Fruit fly (Drosophila melanogaster) whole organism, prepupa: ENCODE results near the gene Pdp1.

Experiments used
- Blimp-1 ChIP-seq: fragments of 200-800 bp; sonication (Bioruptor generic); optimal IDR thresholded peaks from 3 replicates; lab custom pipeline; 2017; ENCODE audit warnings: missing biosample characterization, missing genetic modification characterization, mild to moderate bottlenecking, moderate library complexity, missing genetic modification reagents
- CG10631 ChIP-seq: fragments of 200-800 bp; sonication (Bioruptor generic); optimal IDR thresholded peaks from 2 replicates; lab custom pipeline; 2016; ENCODE audit warnings: missing biosample characterization, missing genetic modification characterization
- CG10669 ChIP-seq: fragments of 200-800 bp; sonication (Bioruptor generic); optimal IDR thresholded peaks from 3 replicates; lab custom pipeline; 2018; ENCODE audit warnings: missing biosample characterization, mild to moderate bottlenecking, missing genetic modification characterization, moderate library complexity
- CG11294 ChIP-seq: fragments of 200-800 bp; sonication (Bioruptor generic); IDR thresholded peaks from 2 replicates; pipeline ENCODE4 v1.3.6; 2022; ENCODE audit warnings: missing biosample characterization, missing genetic modification characterization
- CG11762 ChIP-seq: fragments of 200-800 bp; sonication (Bioruptor generic); optimal IDR thresholded peaks from 3 replicates; lab custom pipeline; 2016; ENCODE audit warnings: missing biosample characterization, missing genetic modification characterization; ENCODE audit not compliant: insufficient read depth
- CG15336 ChIP-seq: fragments of 200-800 bp; sonication (Bioruptor generic); IDR thresholded peaks from 2 replicates; pipeline ENCODE4 v1.3.6; 2022; ENCODE audit warnings: missing biosample characterization, missing genetic modification characterization
- CG31627 ChIP-seq: fragments of 200-800 bp; sonication (Bioruptor generic); optimal IDR thresholded peaks from 3 replicates; lab custom pipeline; 2016; ENCODE audit warnings: missing biosample characterization, missing genetic modification characterization
- CG32006 ChIP-seq: fragments of 200-800 bp; sonication (Bioruptor generic); optimal IDR thresholded peaks from 3 replicates; lab custom pipeline; 2017; ENCODE audit warnings: missing biosample characterization, mild to moderate bottlenecking, missing genetic modification characterization
- CG34406 ChIP-seq: fragments of 200-800 bp; sonication (Bioruptor generic); optimal IDR thresholded peaks from 3 replicates; lab custom pipeline; 2016; ENCODE audit warnings: missing biosample characterization, missing genetic modification characterization
- CG3919 ChIP-seq: fragments of 200-800 bp; sonication (Bioruptor generic); optimal IDR thresholded peaks from 3 replicates; lab custom pipeline; 2016; ENCODE audit warnings: missing biosample characterization, missing genetic modification characterization
- CG4318 ChIP-seq: fragments of 200-800 bp; sonication (Bioruptor generic); optimal IDR thresholded peaks from 3 replicates; lab custom pipeline; 2017; ENCODE audit warnings: missing biosample characterization, mild to moderate bottlenecking, missing genetic modification characterization
- CG6163 ChIP-seq: fragments of 200-800 bp; sonication (Bioruptor generic); IDR thresholded peaks from 3 replicates; pipeline ENCODE4 v1.3.6; 2022; ENCODE audit warnings: missing biosample characterization, missing genetic modification characterization
- CG6276 ChIP-seq: fragments of 200-800 bp; sonication (Bioruptor generic); optimal IDR thresholded peaks from 2 replicates; lab custom pipeline; 2017; ENCODE audit warnings: missing biosample characterization, mild to moderate bottlenecking, missing genetic modification characterization
- CG6792 ChIP-seq: fragments of 200-800 bp; sonication (Bioruptor generic); optimal IDR thresholded peaks from 3 replicates; lab custom pipeline; 2016; ENCODE audit warnings: missing biosample characterization, missing genetic modification characterization
- CG6808 ChIP-seq: fragments of 200-800 bp; sonication (Bioruptor generic); optimal IDR thresholded peaks from 3 replicates; lab custom pipeline; 2017; ENCODE audit warnings: missing biosample characterization, missing genetic modification characterization, mild to moderate bottlenecking, moderate library complexity, missing genetic modification reagents
- CG6854 ChIP-seq: fragments of 200-800 bp; sonication (Bioruptor generic); optimal IDR thresholded peaks from 2 replicates; lab custom pipeline; 2017; ENCODE audit warnings: missing biosample characterization, mild to moderate bottlenecking, missing genetic modification characterization
- CG7368 ChIP-seq: fragments of 200-800 bp; sonication (Bioruptor generic); optimal IDR thresholded peaks from 3 replicates; lab custom pipeline; 2016; ENCODE audit warnings: missing biosample characterization, missing genetic modification characterization
- CG8319 ChIP-seq: fragments of 200-800 bp; sonication (Bioruptor generic); optimal IDR thresholded peaks from 3 replicates; lab custom pipeline; 2016; ENCODE audit warnings: missing biosample characterization, missing genetic modification characterization
- CG8632 ChIP-seq: fragments of 200-800 bp; sonication (Bioruptor generic); optimal IDR thresholded peaks from 3 replicates; lab custom pipeline; 2016; ENCODE audit warnings: missing biosample characterization, missing genetic modification characterization
- Eip75B ChIP-seq: fragments of 200-800 bp; sonication (Bioruptor generic); optimal IDR thresholded peaks from 3 replicates; lab custom pipeline; 2016; ENCODE audit warnings: missing biosample characterization, missing genetic modification characterization
- Eip78C ChIP-seq: fragments of 200-800 bp; sonication (Bioruptor generic); peaks from one replicate; lab custom pipeline; 2016; ENCODE audit warnings: missing biosample characterization, missing genetic modification characterization
- Ets21C ChIP-seq: fragments of 200-800 bp; sonication (Bioruptor generic); optimal IDR thresholded peaks from 3 replicates; lab custom pipeline; 2016; ENCODE audit warnings: missing biosample characterization, missing genetic modification characterization
- Ets96B ChIP-seq: fragments of 200-800 bp; optimal IDR thresholded peaks from 2 replicates; lab custom pipeline; 2019; ENCODE audit warnings: missing biosample characterization, mild to moderate bottlenecking, missing genetic modification characterization, moderate library complexity
- Hr38 ChIP-seq: sonication (Bioruptor generic); optimal IDR thresholded peaks from 2 replicates; lab custom pipeline; 2016; ENCODE audit warnings: missing biosample characterization, missing genetic modification characterization
- Hr39 ChIP-seq: fragments of 200-800 bp; sonication (Bioruptor generic); optimal IDR thresholded peaks from 2 replicates; lab custom pipeline; 2016; ENCODE audit warnings: missing biosample characterization, missing genetic modification characterization
- Hr4 ChIP-seq: fragments of 200-800 bp; sonication (Bioruptor generic); optimal IDR thresholded peaks from 3 replicates; lab custom pipeline; 2016; ENCODE audit warnings: missing biosample characterization, missing genetic modification characterization
- Lpt ChIP-seq: fragments of 200-800 bp; sonication (Bioruptor generic); optimal IDR thresholded peaks from 3 replicates; lab custom pipeline; 2016; ENCODE audit warnings: missing biosample characterization, missing genetic modification characterization
- Met ChIP-seq: fragments of 200-800 bp; sonication (Bioruptor generic); optimal IDR thresholded peaks from 3 replicates; lab custom pipeline; 2016; ENCODE audit warnings: missing biosample characterization, missing genetic modification characterization
- OdsH ChIP-seq: fragments of 200-800 bp; sonication (Bioruptor generic); optimal IDR thresholded peaks from 3 replicates; lab custom pipeline; 2016; ENCODE audit warnings: missing biosample characterization, missing genetic modification characterization
- Smox ChIP-seq: fragments of 200-800 bp; sonication (Bioruptor generic); optimal IDR thresholded peaks from 3 replicates; lab custom pipeline; 2016; ENCODE audit warnings: missing biosample characterization, missing genetic modification characterization
- Sox14 ChIP-seq: fragments of 200-800 bp; sonication (Bioruptor generic); optimal IDR thresholded peaks from 3 replicates; lab custom pipeline; 2016; ENCODE audit warnings: missing biosample characterization, missing genetic modification characterization
- Sox15 ChIP-seq: fragments of 200-800 bp; sonication (Bioruptor generic); optimal IDR thresholded peaks from 3 replicates; lab custom pipeline; 2016; ENCODE audit warnings: missing biosample characterization, missing genetic modification characterization
- achi ChIP-seq: fragments of 200-800 bp; sonication (Bioruptor generic); optimal IDR thresholded peaks from 3 replicates; lab custom pipeline; 2016; ENCODE audit warnings: missing biosample characterization, missing genetic modification characterization
- dac ChIP-seq: fragments of 200-800 bp; sonication (Bioruptor generic); optimal IDR thresholded peaks from 2 replicates; lab custom pipeline; 2017; ENCODE audit warnings: missing biosample characterization, mild to moderate bottlenecking, missing genetic modification characterization
- dsx ChIP-seq: fragments of 200-800 bp; optimal IDR thresholded peaks from 3 replicates; lab custom pipeline; 2019; ENCODE audit warnings: missing biosample characterization, mild to moderate bottlenecking, missing genetic modification characterization, moderate library complexity; ENCODE audit not compliant: poor library complexity, severe bottlenecking
- esn ChIP-seq: fragments of 200-800 bp; sonication (Bioruptor generic); optimal IDR thresholded peaks from 2 replicates; lab custom pipeline; 2016; ENCODE audit warnings: missing biosample characterization, mild to moderate bottlenecking, missing genetic modification characterization, moderate library complexity
- fd85E ChIP-seq: fragments of 200-800 bp; sonication (Bioruptor generic); optimal IDR thresholded peaks from 3 replicates; lab custom pipeline; 2016; ENCODE audit warnings: missing biosample characterization, missing genetic modification characterization
- lz ChIP-seq: fragments of 200-800 bp; sonication (Bioruptor generic); optimal IDR thresholded peaks from 3 replicates; lab custom pipeline; 2016; ENCODE audit warnings: missing biosample characterization, missing genetic modification characterization
- net ChIP-seq: fragments of 200-800 bp; sonication (Bioruptor generic); optimal IDR thresholded peaks from 3 replicates; lab custom pipeline; 2016; ENCODE audit warnings: missing biosample characterization, missing genetic modification characterization
- pdm3 ChIP-seq: fragments of 200-800 bp; sonication (Bioruptor generic); optimal IDR thresholded peaks from 3 replicates; lab custom pipeline; 2016; ENCODE audit warnings: missing biosample characterization, missing genetic modification characterization
- spab ChIP-seq: fragments of 200-800 bp; sonication (Bioruptor generic); optimal IDR thresholded peaks from 2 replicates; lab custom pipeline; 2017; ENCODE audit warnings: missing biosample characterization, mild to moderate bottlenecking, missing genetic modification characterization, missing genetic modification reagents
- ss ChIP-seq, 2 experiments: fragments of 200-800 bp; sonication (Bioruptor generic); optimal IDR thresholded peaks; 2 replicates in 1 of 2; 3 replicates in 1 of 2; lab custom pipeline; 2017 to 2018; ENCODE audit warnings: mild to moderate bottlenecking in 2 of 2, missing biosample characterization in 2 of 2, missing genetic modification characterization in 2 of 2, moderate library complexity in 1 of 2

Pdp1 gene

dm6 chr3L:7863766-7864305 lies 3.3 kb downstream of the Pdp1 start (continued):
- TF ChIP-seq dsx (peak; percentile 18), Blimp-1 (peak; percentile 33), Hr39 (GFP tag; lab: Kevin White, UChicago) (peak; percentile 65), CG6792 (GFP tag; lab: Kevin White, UChicago) (peak; percentile 52), Sox14 (GFP tag; lab: Kevin White, UChicago) (peak; percentile 62), spab (GFP tag; lab: Kevin White, UChicago) (peak; percentile 45), CG6808 (GFP tag; lab: Kevin White, UChicago) (peak; percentile 67), dac (GFP tag; lab: Kevin White, UChicago) (no peak), CG32006 (GFP tag; lab: Kevin White, UChicago) (peak; percentile 83), CG6163 (GFP tag; lab: Robert Waterston, UW) (peak; percentile 76), CG10669 (GFP tag; lab: Kevin White, UChicago) (peak; percentile 69), CG6276 (GFP tag; lab: Kevin White, UChicago) (peak; percentile 70)

dm6 chr3L:7863267-7863765 lies 3.9 kb downstream of the Pdp1 start:
- no peak for TF ChIP-seq CG32006 (GFP tag; lab: Kevin White, UChicago)
- TF ChIP-seq CG11294 (GFP tag; lab: Robert Waterston, UW), result no peak
- TF ChIP-seq CG10669 (GFP tag; lab: Kevin White, UChicago), result no peak
- TF ChIP-seq pdm3 (GFP tag; lab: Kevin White, UChicago), result no peak
- no peak for TF ChIP-seq Hr38 (GFP tag; lab: Kevin White, UChicago)
- no peak for TF ChIP-seq CG6808 (GFP tag; lab: Kevin White, UChicago)
- no peak for TF ChIP-seq Eip78C (GFP tag; lab: Kevin White, UChicago)
- no peak for TF ChIP-seq Smox
- no peak for TF ChIP-seq CG7368
- TF ChIP-seq Sox15, result no peak
- no peak for TF ChIP-seq Ets96B
- no peak for TF ChIP-seq Hr4 (GFP tag; lab: Kevin White, UChicago)
- TF ChIP-seq CG15336, result no peak
- no peak for TF ChIP-seq Ets21C
- TF ChIP-seq CG4318 (GFP tag; lab: Kevin White, UChicago), result no peak
- TF ChIP-seq net, result no peak
- TF ChIP-seq CG10631 (GFP tag; lab: Kevin White, UChicago), result no peak
- TF ChIP-seq CG6163 (GFP tag; lab: Robert Waterston, UW), result no peak

- TF ChIP-seq esn, result peak; percentile 39
- peak; percentile 26 for TF ChIP-seq lz (GFP tag; lab: Kevin White, UChicago)
- TF ChIP-seq CG34406 (GFP tag; lab: Kevin White, UChicago), result no peak
- no peak for TF ChIP-seq CG10631 (GFP tag; lab: Kevin White, UChicago)
- no peak for TF ChIP-seq Sox15
- no peak for TF ChIP-seq Lpt
- peak; percentile 33; the same call in 1 of the 3 replicates for TF ChIP-seq CG6163 (GFP tag; lab: Robert Waterston, UW)
- peak; percentile 40 for TF ChIP-seq Sox14 (GFP tag; lab: Kevin White, UChicago)
- no peak for TF ChIP-seq CG8319 (GFP tag; lab: Kevin White, UChicago)
- TF ChIP-seq CG7368, result no peak
- TF ChIP-seq CG11762, result no peak
- peak; percentile 38 for TF ChIP-seq CG31627
- TF ChIP-seq CG15336, result 0 out of 2 replicates have a peak, but pooled peaks have one; percentile 19
- TF ChIP-seq achi, result no peak
- no peak for TF ChIP-seq net
- TF ChIP-seq Hr4 (GFP tag; lab: Kevin White, UChicago), result peak; percentile 27
- TF ChIP-seq Hr39 (GFP tag; lab: Kevin White, UChicago), result peak; percentile 17
- TF ChIP-seq CG10669 (GFP tag; lab: Kevin White, UChicago), result no peak
- TF ChIP-seq CG4318 (GFP tag; lab: Kevin White, UChicago), result peak; percentile 30
- peak in 1 of 2 experiments; percentile 38 for TF ChIP-seq ss (GFP tag; optimal IDR thresholded peaks at IDR 0.05; lab: Kevin White, UChicago)
- TF ChIP-seq dsx, result peak; percentile 88
- TF ChIP-seq Eip75B, result peak; percentile 12
- no peak for TF ChIP-seq CG6854 (GFP tag; lab: Kevin White, UChicago)
- peak; percentile 37 for TF ChIP-seq CG6276 (GFP tag; lab: Kevin White, UChicago)
- peak; percentile 30 for TF ChIP-seq CG8632 (GFP tag; lab: Kevin White, UChicago)
- TF ChIP-seq pdm3 (GFP tag; lab: Kevin White, UChicago), result peak; percentile 27
- peak; percentile 66 for TF ChIP-seq CG32006 (GFP tag; lab: Kevin White, UChicago)
- peak; percentile 9 for TF ChIP-seq OdsH (GFP tag; lab: Kevin White, UChicago)
- no peak for TF ChIP-seq Ets96B
- TF ChIP-seq fd85E (GFP tag; lab: Kevin White, UChicago), result no peak
- peak; percentile 84 for TF ChIP-seq Eip78C (GFP tag; lab: Kevin White, UChicago)
- TF ChIP-seq CG3919 (GFP tag; lab: Kevin White, UChicago), result peak; percentile 22
- TF ChIP-seq Met (GFP tag; lab: Kevin White, UChicago), result peak; percentile 27
Observed at dm6 chr3L:7862238-7863022, 4.7 kb downstream of the Pdp1 start.
